Worm (Caenorhabditis elegans) whole organism, early embryonic: Measurements from ENCODE around the gene lgc-20.

Experiments used
- F13C5.2 ChIP-seq: sonication (generic microtip); optimal IDR thresholded peaks from 2 replicates; lab custom pipeline; 2017; ENCODE audit warnings: mild to moderate bottlenecking, missing genetic modification characterization, inconsistent platforms, missing compliant biosample characterization
- aly-1 ChIP-seq: sonication (generic microtip); optimal IDR thresholded peaks from 2 replicates; lab custom pipeline; 2016; ENCODE audit warnings: missing genetic modification characterization, missing compliant biosample characterization
- ama-1 ChIP-seq: fragments of 150-350 bp; optimal IDR thresholded peaks from 2 replicates; lab custom pipeline; 2014
- ceh-13 ChIP-seq: fragments of 200-800 bp; sonication (Bioruptor generic); optimal IDR thresholded peaks from 2 replicates; lab custom pipeline; 2018; ENCODE audit warnings: mild to moderate bottlenecking, missing genetic modification characterization, missing compliant biosample characterization
- ceh-36 ChIP-seq: sonication (generic microtip); optimal IDR thresholded peaks from 2 replicates; lab custom pipeline; 2016; ENCODE audit warnings: missing genetic modification characterization, inconsistent platforms, missing compliant biosample characterization
- flt-1 ChIP-seq: fragments of 200-800 bp; sonication (Bioruptor generic); IDR thresholded peaks from 2 replicates; pipeline ENCODE4 v1.3.6; 2022; ENCODE audit warnings: missing genetic modification characterization, missing compliant biosample characterization
- hmbx-1 ChIP-seq: sonication (generic microtip); optimal IDR thresholded peaks from 2 replicates; lab custom pipeline; 2016; ENCODE audit warnings: mild to moderate bottlenecking, missing genetic modification characterization, missing compliant biosample characterization
- hmg-4 ChIP-seq: fragments of 200-800 bp; sonication (Bioruptor generic); optimal IDR thresholded peaks from 2 replicates; lab custom pipeline; 2018; ENCODE audit warnings: mild to moderate bottlenecking, missing genetic modification characterization, missing compliant biosample characterization
- pes-1 ChIP-seq: fragments of 200-800 bp; sonication (Bioruptor generic); IDR thresholded peaks from 2 replicates; pipeline ENCODE4 v1.3.6; 2022; ENCODE audit warnings: missing genetic modification reagents, missing genetic modification characterization, missing compliant biosample characterization
- scrt-1 ChIP-seq: fragments of 200-800 bp; sonication (Bioruptor generic); IDR thresholded peaks from 2 replicates; pipeline ENCODE4 v1.3.6; 2022; ENCODE audit warnings: missing genetic modification characterization, missing compliant biosample characterization
- sea-1 ChIP-seq: fragments of 200-800 bp; sonication (Bioruptor generic); conservative IDR thresholded peaks from 2 replicates; pipeline ENCODE4 v1.3.6; 2022; ENCODE audit warnings: missing genetic modification characterization, missing compliant biosample characterization
- tbx-37 ChIP-seq: fragments of 200-800 bp; sonication (Bioruptor generic); conservative IDR thresholded peaks from 2 replicates; pipeline ENCODE4 v1.3.6; 2022; ENCODE audit warnings: missing genetic modification reagents, missing genetic modification characterization, missing compliant biosample characterization
- tra-4 ChIP-seq: sonication (generic microtip); optimal IDR thresholded peaks from 2 replicates; lab custom pipeline; 2017; ENCODE audit warnings: missing genetic modification characterization, missing compliant biosample characterization

ce11 chrII:11316663-11317062 is 26.7 kb downstream of the lgc-20 start:
- TF ChIP-seq ceh-36 (tag; lab: Kevin White, UChicago) (no peak), flt-1 (GFP tag; lab: Robert Waterston, UW) (no peak), ama-1 (lab: Kevin White, UChicago) (no peak), tbx-37 (no peak), hmg-4 (GFP tag; lab: Kevin White, UChicago) (no peak), ceh-13 (no peak), hmbx-1 (tag; lab: Kevin White, UChicago) (no peak), F13C5.2 (tag; lab: Kevin White, UChicago) (no peak), sea-1 (GFP tag; lab: Robert Waterston, UW) (no peak), aly-1 (no peak), pes-1 (GFP tag; lab: Robert Waterston, UW) (no peak), tra-4 (tag; lab: Kevin White, UChicago) (no peak), scrt-1 (GFP tag; lab: Robert Waterston, UW) (no peak)
